Worm (Caenorhabditis elegans): ENCODE measurements around the gene comt-4.
A peak's percentile ranks its signal among the peaks of the same experiment; 100 is the strongest.

DNA sequence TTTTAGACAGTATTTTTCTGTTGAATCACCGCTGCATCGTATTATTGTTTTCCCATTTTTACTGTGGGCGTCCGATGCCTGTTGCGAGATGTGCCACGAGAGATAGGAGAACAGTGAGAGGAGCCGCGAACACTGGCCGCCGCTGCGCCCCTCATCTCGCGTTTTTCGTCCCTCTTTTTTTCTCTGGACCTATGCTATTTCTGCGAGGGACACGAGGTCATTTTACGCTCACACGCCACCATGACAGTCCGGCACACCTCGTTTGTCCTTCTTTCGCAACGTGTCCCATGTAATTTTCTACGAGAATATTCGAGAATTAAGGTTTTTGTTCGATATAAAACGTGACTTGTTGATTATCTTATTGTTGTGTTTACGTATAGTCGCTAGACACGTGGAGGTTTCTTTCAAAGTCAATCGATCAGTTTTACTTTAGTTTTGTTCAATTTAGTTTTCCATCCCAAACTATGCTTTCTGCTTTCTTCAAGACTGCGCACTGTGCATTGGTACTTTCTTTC, 18.1 kb upstream of the comt-4 start, which contains the start of gene lbp-9:
- TF ChIP-seq Y53F4B.3 (GFP tag; IDR thresholded peaks at IDR 0.05) = no peak
- TF ChIP-seq snpc-4 (GFP tag; optimal IDR thresholded peaks at IDR 0.05) = no peak
- peak in 1 of 4 experiments; percentile 12 for TF ChIP-seq snpc-4 (tag; optimal IDR thresholded peaks at IDR 0.05)
- TF ChIP-seq Y56A3A.18 (GFP tag; IDR thresholded peaks at IDR 0.05) = no peak
- TF ChIP-seq zfh-2 (GFP tag; conservative IDR thresholded peaks at IDR 0.05) = peak; percentile 94
- TF ChIP-seq chd-7 (tag; optimal IDR thresholded peaks at IDR 0.05) = peak; percentile 36
- TF ChIP-seq T07F8.4 (tag; optimal IDR thresholded peaks at IDR 0.05) = peak; percentile 60
- TF ChIP-seq hsf-1 (GFP tag; IDR thresholded peaks at IDR 0.05) = peak; percentile 77
- no peak for TF ChIP-seq nhr-179 (tag; optimal IDR thresholded peaks at IDR 0.05)
- no peak for TF ChIP-seq hmg-20 (GFP tag; IDR thresholded peaks at IDR 0.05)
- TF ChIP-seq K12H6.12 (tag; optimal IDR thresholded peaks at IDR 0.05) = peak; percentile 61
- no peak for TF ChIP-seq pha-4 (tag; optimal IDR thresholded peaks at IDR 0.05)
